Worm (Caenorhabditis elegans): ENCODE data around the gene K08D8.7.

DNA sequence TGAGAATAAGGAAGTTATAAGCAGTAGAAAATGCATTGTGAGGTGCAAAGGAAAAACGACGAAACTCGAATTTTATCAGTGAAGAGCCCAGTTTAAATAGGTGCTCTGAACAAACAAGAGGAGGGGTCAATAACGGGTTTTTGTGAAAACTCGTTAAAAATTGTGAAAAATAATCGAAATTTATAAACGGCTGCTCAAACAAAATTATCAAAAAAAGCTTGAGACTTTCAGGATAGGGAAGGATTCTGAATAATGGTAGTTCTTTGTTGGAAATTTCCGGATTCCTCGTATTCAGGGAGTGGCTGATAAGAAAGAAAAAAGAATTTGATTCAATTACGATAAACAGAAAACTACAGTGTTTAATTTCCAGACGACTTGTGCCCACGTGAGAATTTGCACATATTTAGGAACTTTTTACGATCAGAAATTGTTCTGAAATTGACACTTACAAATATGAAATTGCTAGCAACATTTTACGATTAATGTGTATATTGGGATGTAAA lies 25.1 kb upstream of the K08D8.7 start, which contains the start of gene clec-187:
- TF ChIP-seq sptf-1 (tag; optimal IDR thresholded peaks at IDR 0.05) (no peak), unc-39 (tag; optimal IDR thresholded peaks at IDR 0.05) (no peak), lsy-2 (tag; optimal IDR thresholded peaks at IDR 0.05) (no peak), unc-62 (GFP tag; optimal IDR thresholded peaks at IDR 0.05) (no peak), elt-1 (tag; optimal IDR thresholded peaks at IDR 0.05; ENCODE audit: borderline replicate concordance, insufficient read depth) (no peak), blmp-1 (tag; optimal IDR thresholded peaks at IDR 0.05) (no peak), nhr-237 (tag; optimal IDR thresholded peaks at IDR 0.05) (no peak), mep-1 (tag; optimal IDR thresholded peaks at IDR 0.05) (no peak), unc-120 (tag; optimal IDR thresholded peaks at IDR 0.05; ENCODE audit: poor library complexity, severe bottlenecking) (no peak)

All from whole organism, mixed stage, embryonic.